Fruit fly (Drosophila melanogaster) whole organism, wandering third instar larva: ENCODE data around the gene CG13039.

Experiments
- Abd-B ChIP-seq: fragments of >200 bp; optimal IDR thresholded peaks from 2 replicates; lab custom pipeline; 2017; ENCODE audit warnings: missing biosample characterization, missing genetic modification characterization
- CG32264 ChIP-seq: fragments of 200-800 bp; sonication (Bioruptor generic); optimal IDR thresholded peaks from 2 replicates; lab custom pipeline; 2016; ENCODE audit warnings: missing biosample characterization, missing genetic modification characterization
- CrebA ChIP-seq: fragments of 200-800 bp; sonication (Bioruptor generic); optimal IDR thresholded peaks from 2 replicates; lab custom pipeline; 2016; ENCODE audit warnings: missing biosample characterization, mild to moderate bottlenecking, missing genetic modification characterization, borderline replicate concordance
- Dfd ChIP-seq: fragments of >200 bp; optimal IDR thresholded peaks from 2 replicates; lab custom pipeline; 2017; ENCODE audit warnings: missing biosample characterization, missing genetic modification characterization
- Dif ChIP-seq: fragments of 200-275, 200-300 bp; sonication (Bioruptor generic); optimal IDR thresholded peaks from 2 replicates; lab custom pipeline; 2018; ENCODE audit warnings: missing biosample characterization, missing genetic modification characterization; ENCODE audit not compliant: partially characterized antibody
- HLH106 ChIP-seq: fragments of 200-800 bp; optimal IDR thresholded peaks from 3 replicates; lab custom pipeline; 2019; ENCODE audit warnings: missing biosample characterization, mild to moderate bottlenecking, missing genetic modification characterization, moderate library complexity
- Hnf4 ChIP-seq: fragments of 200-800 bp; sonication (Bioruptor generic); optimal IDR thresholded peaks from 2 replicates; lab custom pipeline; 2016; ENCODE audit warnings: missing biosample characterization, mild to moderate bottlenecking, missing genetic modification characterization
- Hr78 ChIP-seq: fragments of >200 bp; optimal IDR thresholded peaks from 2 replicates; lab custom pipeline; 2017; ENCODE audit warnings: missing biosample characterization, missing genetic modification characterization
- Hr83 ChIP-seq: fragments of 200-300 bp; sonication (Bioruptor generic); optimal IDR thresholded peaks from 2 replicates; lab custom pipeline; 2016; ENCODE audit warnings: missing biosample characterization, mild to moderate bottlenecking, missing genetic modification characterization, moderate library complexity; ENCODE audit not compliant: poor library complexity, severe bottlenecking
- Jra ChIP-seq: sonication (Bioruptor generic); optimal IDR thresholded peaks from 2 replicates; lab custom pipeline; 2016; ENCODE audit warnings: missing biosample characterization, missing genetic modification characterization
- Mio ChIP-seq: sonication (Bioruptor generic); optimal IDR thresholded peaks from 2 replicates; lab custom pipeline; 2016; ENCODE audit warnings: missing biosample characterization, missing genetic modification characterization
- N ChIP-seq: fragments of >200 bp; optimal IDR thresholded peaks from 2 replicates; lab custom pipeline; 2018; ENCODE audit warnings: missing biosample characterization, missing external identifiers, missing genetic modification characterization
- OdsH ChIP-seq: fragments of 200-800 bp; sonication (Bioruptor generic); optimal IDR thresholded peaks from 2 replicates; lab custom pipeline; 2016; ENCODE audit warnings: missing biosample characterization, mild to moderate bottlenecking, missing genetic modification characterization
- Sp1 ChIP-seq: fragments of 200-800 bp; sonication (Bioruptor generic); optimal IDR thresholded peaks from 3 replicates; lab custom pipeline; 2019; ENCODE audit warnings: missing biosample characterization, mild to moderate bottlenecking, missing genetic modification characterization, moderate library complexity
- br ChIP-seq: fragments of 200-800 bp; sonication (Bioruptor generic); optimal IDR thresholded peaks from 2 replicates; lab custom pipeline; 2016; ENCODE audit warnings: missing biosample characterization, missing genetic modification characterization
- brk ChIP-seq: fragments of 200-800 bp; sonication (Bioruptor generic); optimal IDR thresholded peaks from 2 replicates; lab custom pipeline; 2016; ENCODE audit warnings: missing biosample characterization, mild to moderate bottlenecking, missing genetic modification characterization
- dl ChIP-seq, 2 experiments: fragments of 175-275, 200-275 bp in 1 of 2; fragments of 200-275 bp in 1 of 2; sonication (Bioruptor generic); optimal IDR thresholded peaks; lab custom pipeline; 2018; ENCODE audit warnings: mild to moderate bottlenecking in 2 of 2, missing biosample characterization in 2 of 2, missing genetic modification characterization in 2 of 2, moderate library complexity in 2 of 2; ENCODE audit not compliant: partially characterized antibody in 2 of 2, insufficient read depth in 1 of 2
- dmrt93B ChIP-seq: fragments of 200-800 bp; sonication (Bioruptor generic); optimal IDR thresholded peaks from 2 replicates; lab custom pipeline; 2018; ENCODE audit warnings: missing biosample characterization, mild to moderate bottlenecking, missing genetic modification characterization
- dsf ChIP-seq: sonication (Bioruptor generic); optimal IDR thresholded peaks from 2 replicates; lab custom pipeline; 2016; ENCODE audit warnings: missing biosample characterization, missing genetic modification characterization, borderline replicate concordance
- fru ChIP-seq: fragments of 200-800 bp; sonication (Bioruptor generic); optimal IDR thresholded peaks from 3 replicates; lab custom pipeline; 2016; ENCODE audit warnings: missing biosample characterization, mild to moderate bottlenecking, missing genetic modification characterization
- h ChIP-seq: fragments of 200-800 bp; sonication (Bioruptor generic); optimal IDR thresholded peaks from 3 replicates; lab custom pipeline; 2016; ENCODE audit warnings: missing biosample characterization, mild to moderate bottlenecking, missing genetic modification characterization
- jim ChIP-seq: fragments of 175-275, 200-325 bp; sonication (Bioruptor generic); optimal IDR thresholded peaks from 2 replicates; lab custom pipeline; 2016; ENCODE audit warnings: missing biosample characterization, mild to moderate bottlenecking, missing genetic modification characterization
- lola ChIP-seq: fragments of >200 bp; optimal IDR thresholded peaks from 2 replicates; lab custom pipeline; 2017; ENCODE audit warnings: missing biosample characterization, missing genetic modification characterization
- pan ChIP-seq: fragments of >200 bp; optimal IDR thresholded peaks from 2 replicates; lab custom pipeline; 2017
- psq ChIP-seq: fragments of 200-800 bp; sonication (Bioruptor generic); optimal IDR thresholded peaks from 3 replicates; lab custom pipeline; 2017; ENCODE audit warnings: missing biosample characterization, mild to moderate bottlenecking, missing genetic modification characterization, moderate library complexity
- rgr ChIP-seq: fragments of 200-800 bp; sonication (Bioruptor generic); optimal IDR thresholded peaks from 3 replicates; lab custom pipeline; 2016; ENCODE audit warnings: missing biosample characterization, mild to moderate bottlenecking, missing genetic modification characterization
- sage ChIP-seq: fragments of 200-800 bp; sonication (Bioruptor generic); optimal IDR thresholded peaks from 2 replicates; lab custom pipeline; 2016; ENCODE audit warnings: missing biosample characterization, mild to moderate bottlenecking, missing genetic modification characterization
- tai ChIP-seq: sonication (Bioruptor generic); optimal IDR thresholded peaks from 2 replicates; lab custom pipeline; 2016; ENCODE audit warnings: missing biosample characterization, missing genetic modification characterization
- usp ChIP-seq: fragments of >200 bp; optimal IDR thresholded peaks from 2 replicates; lab custom pipeline; 2017; ENCODE audit warnings: missing biosample characterization, missing genetic modification characterization
- woc ChIP-seq: sonication (Bioruptor generic); optimal IDR thresholded peaks from 2 replicates; lab custom pipeline; 2016; ENCODE audit warnings: missing biosample characterization, mild to moderate bottlenecking, missing genetic modification characterization

CG13039 gene

DNA sequence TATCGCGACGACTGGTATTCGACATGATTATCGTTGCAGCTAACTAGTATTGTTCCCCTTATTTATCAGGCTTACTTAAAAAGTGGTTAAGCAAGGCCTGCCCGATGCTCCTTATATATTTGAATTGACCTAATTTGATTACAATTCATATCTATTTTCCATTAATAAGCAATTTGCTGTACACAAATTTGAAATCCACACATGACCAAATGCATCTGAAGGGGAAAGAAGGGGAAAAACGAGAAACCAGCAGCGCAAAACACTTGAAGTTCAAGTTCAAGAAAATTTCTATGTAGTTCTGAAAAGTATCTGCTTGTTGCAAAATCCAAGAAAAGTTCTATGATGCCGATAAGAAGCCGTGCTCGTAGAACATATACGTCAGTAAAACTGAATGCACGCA, at the start of gene CG13039, which contains the start of gene CG13040:
Gene CG13039, minus strand, starts transcription at position 106 of the 400 bp plus-strand sequence.
Gene CG13040, minus strand, starts transcription at position 101 of the 400 bp plus-strand sequence.
- no peak for TF ChIP-seq jim (GFP tag; lab: Kevin White, UChicago)
- TF ChIP-seq CG32264 (GFP tag; lab: Kevin White, UChicago): no peak
- TF ChIP-seq lola (GFP tag; lab: Kevin White, UChicago): no peak
- TF ChIP-seq Abd-B (GFP tag; lab: Kevin White, UChicago): no peak
- no peak for TF ChIP-seq dmrt93B (GFP tag; lab: Kevin White, UChicago)
- no peak for TF ChIP-seq HLH106 (tag; lab: Kevin White, UChicago)
- TF ChIP-seq tai (GFP tag; lab: Kevin White, UChicago): no peak
- TF ChIP-seq brk (GFP tag; lab: Kevin White, UChicago): no peak
- no peak for TF ChIP-seq Hr83 (GFP tag; lab: Kevin White, UChicago)
- TF ChIP-seq Hr78 (GFP tag; lab: Kevin White, UChicago): no peak
- TF ChIP-seq Dfd (GFP tag; lab: Kevin White, UChicago): no peak
- no peak for TF ChIP-seq fru (GFP tag; lab: Kevin White, UChicago)

DNA sequence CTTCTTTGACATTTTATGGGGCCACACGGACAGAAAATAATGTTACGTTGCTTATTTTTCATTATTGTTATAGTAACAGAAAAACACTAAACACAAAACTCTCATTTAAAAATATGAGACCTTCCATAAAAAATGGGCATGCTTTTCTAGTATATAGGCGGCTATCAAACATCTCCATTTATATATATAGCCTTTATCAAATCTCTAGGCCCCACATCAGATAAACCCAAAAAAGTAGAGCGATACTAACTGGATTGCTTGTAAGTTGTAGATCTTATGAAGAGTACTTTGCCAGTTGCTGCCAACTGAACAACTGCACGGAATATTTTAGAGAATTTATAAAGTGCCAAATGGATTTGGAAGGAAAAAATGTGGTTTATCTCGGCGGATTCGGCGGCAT, 43.0 kb upstream of the CG13039 start, which contains the start of gene CG18814:
Gene CG18814, plus strand, starts transcription at position 301 of the 400 bp plus-strand sequence.
- TF ChIP-seq pan (lab: Kevin White, UChicago) (no peak), Sp1 (GFP tag; lab: Kevin White, UChicago) (no peak), lola (GFP tag; lab: Kevin White, UChicago) (no peak), rgr (no peak), HLH106 (tag; lab: Kevin White, UChicago) (no peak), tai (GFP tag; lab: Kevin White, UChicago) (no peak), h (GFP tag; lab: Kevin White, UChicago) (no peak), psq (GFP tag; lab: Kevin White, UChicago) (no peak), usp (GFP tag; lab: Kevin White, UChicago) (no peak), Dif (GFP tag; lab: Kevin White, UChicago) (no peak), Mio (GFP tag; lab: Kevin White, UChicago) (no peak), dl (GFP tag; optimal IDR thresholded peaks at IDR 0.05; lab: Kevin White, UChicago; ENCODE audit: insufficient read depth in 1 of 2, partially characterized antibody in 2 of 2) (no peak), Jra (GFP tag; lab: Kevin White, UChicago) (no peak)

DNA sequence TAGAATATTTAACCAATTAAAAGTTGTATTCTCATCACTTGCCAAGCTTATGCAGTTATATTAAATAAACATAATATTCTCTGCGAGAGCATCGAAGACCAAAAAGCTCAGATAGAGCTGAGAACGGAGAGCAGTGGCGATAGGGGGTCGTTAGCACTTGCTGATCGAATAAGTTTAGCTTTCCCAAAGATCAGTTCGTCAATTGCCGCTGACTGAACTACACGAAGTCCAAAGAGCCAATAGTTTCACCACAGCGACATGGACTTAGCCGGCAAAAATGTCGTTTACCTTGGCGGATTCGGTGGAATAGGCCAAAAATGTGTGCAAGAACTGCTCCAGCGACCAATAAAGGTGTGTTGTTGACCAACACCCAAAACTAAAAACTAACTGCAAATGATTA, 41.6 kb upstream of the CG13039 start, which contains the start of gene CG4842:
Gene CG4842, plus strand, starts transcription at position 191 of the 400 bp plus-strand sequence.
- TF ChIP-seq rgr (no peak), psq (GFP tag; lab: Kevin White, UChicago) (no peak), tai (GFP tag; lab: Kevin White, UChicago) (no peak), dl (GFP tag; optimal IDR thresholded peaks at IDR 0.05; lab: Kevin White, UChicago; ENCODE audit: insufficient read depth in 1 of 2, partially characterized antibody in 2 of 2) (no peak)
- TF ChIP-seq, all 38 proteins: peak for 0

DNA sequence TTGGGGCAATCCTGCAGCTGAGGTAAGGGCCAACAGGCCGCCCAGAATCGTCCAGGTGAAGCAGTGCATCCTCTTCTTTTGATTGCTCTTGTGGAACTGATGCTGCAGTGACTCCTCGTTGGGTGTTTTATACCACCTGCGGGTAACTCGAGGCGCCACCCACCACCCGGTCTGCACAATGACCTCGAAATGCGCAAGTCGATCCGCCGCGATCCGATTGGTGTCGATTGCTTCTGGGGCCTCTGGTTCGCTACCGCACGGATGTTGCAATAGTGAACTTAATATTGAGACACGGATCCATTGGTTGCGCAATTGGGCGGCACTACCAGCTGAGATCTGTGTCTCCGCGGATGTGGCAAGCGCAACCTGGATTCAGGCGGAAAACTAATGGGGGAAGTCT, 40.7 kb upstream of the CG13039 start, which contains the start of gene Cpr72Ec:
Gene Cpr72Ec, minus strand, starts transcription at position 101 of the 400 bp plus-strand sequence.
- TF ChIP-seq lola (GFP tag; lab: Kevin White, UChicago) (no peak), pan (lab: Kevin White, UChicago) (no peak), OdsH (GFP tag; lab: Kevin White, UChicago) (no peak), Hr83 (GFP tag; lab: Kevin White, UChicago) (no peak), CG32264 (GFP tag; lab: Kevin White, UChicago) (no peak), br (no peak), Hnf4 (GFP tag; lab: Kevin White, UChicago) (no peak), Dif (GFP tag; lab: Kevin White, UChicago) (no peak), Abd-B (GFP tag; lab: Kevin White, UChicago) (no peak), CrebA (GFP tag; lab: Kevin White, UChicago) (no peak), N (GFP tag; lab: Kevin White, UChicago) (no peak), tai (GFP tag; lab: Kevin White, UChicago) (no peak), Dfd (GFP tag; lab: Kevin White, UChicago) (no peak), Sp1 (GFP tag; lab: Kevin White, UChicago) (no peak)

DNA sequence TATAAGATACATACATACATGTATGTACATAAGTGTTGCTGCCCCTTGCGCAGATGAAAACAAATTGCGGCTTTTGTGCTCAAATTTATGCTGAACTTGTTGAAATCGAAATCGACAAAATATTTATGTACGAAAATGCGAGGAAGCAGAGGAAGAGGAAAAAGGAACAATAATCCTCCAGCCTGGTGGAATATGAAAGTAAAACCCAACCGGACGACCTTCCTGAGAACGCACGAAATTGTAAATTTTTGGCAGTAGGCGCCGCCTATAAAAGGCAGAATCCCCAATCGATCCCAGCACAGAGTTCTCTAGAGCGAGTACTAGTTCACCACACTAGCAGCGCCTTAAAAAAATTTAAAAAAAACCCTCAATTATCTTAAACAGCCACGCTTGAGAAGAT, 38.0 kb upstream of the CG13039 start, which contains the start of gene Cpr72Eb:
Gene Cpr72Eb, plus strand, starts transcription at position 301 of the 400 bp plus-strand sequence.
- TF ChIP-seq pan (lab: Kevin White, UChicago) (no peak), Mio (GFP tag; lab: Kevin White, UChicago) (no peak), br (no peak), HLH106 (tag; lab: Kevin White, UChicago) (no peak), sage (GFP tag; lab: Kevin White, UChicago) (no peak), Dfd (GFP tag; lab: Kevin White, UChicago) (no peak), Sp1 (GFP tag; lab: Kevin White, UChicago) (no peak), Jra (GFP tag; lab: Kevin White, UChicago) (no peak), jim (GFP tag; lab: Kevin White, UChicago) (no peak), tai (GFP tag; lab: Kevin White, UChicago) (no peak), fru (GFP tag; lab: Kevin White, UChicago) (no peak), h (GFP tag; lab: Kevin White, UChicago) (no peak), dsf (GFP tag; lab: Kevin White, UChicago) (no peak), OdsH (GFP tag; lab: Kevin White, UChicago) (no peak), Hr78 (GFP tag; lab: Kevin White, UChicago) (no peak), CG32264 (GFP tag; lab: Kevin White, UChicago) (no peak), dl (GFP tag; optimal IDR thresholded peaks at IDR 0.05; lab: Kevin White, UChicago; ENCODE audit: insufficient read depth in 1 of 2, partially characterized antibody in 2 of 2) (no peak), woc (GFP tag; lab: Kevin White, UChicago) (no peak), usp (GFP tag; lab: Kevin White, UChicago) (no peak), brk (GFP tag; lab: Kevin White, UChicago) (no peak)
